Worm (Caenorhabditis elegans) whole organism, young adult: ENCODE results near the gene Y39B6A.43.
A peak's percentile ranks its signal among the peaks of the same experiment; 100 is the strongest.

Source experiments
- B0035.1 ChIP-seq: sonication (generic microtip); optimal IDR thresholded peaks from 2 replicates; lab custom pipeline; 2016; ENCODE audit warnings: missing genetic modification characterization, mild to moderate bottlenecking, missing compliant biosample characterization, missing genotype, missing genetic modification reagents
- B0336.3 ChIP-seq: fragments of 200-800 bp; sonication (Bioruptor generic); IDR thresholded peaks from 2 replicates; pipeline ENCODE4 v1.3.6; 2022; ENCODE audit warnings: missing genetic modification characterization, missing compliant biosample characterization
- C17E4.6 ChIP-seq: fragments of 200-800 bp; sonication (Bioruptor generic); IDR thresholded peaks from 2 replicates; pipeline ENCODE4 v1.3.6; 2022; ENCODE audit warnings: missing genetic modification reagents, missing genetic modification characterization, missing compliant biosample characterization
- F22D6.2 ChIP-seq: sonication (generic microtip); optimal IDR thresholded peaks from 2 replicates; lab custom pipeline; 2016; ENCODE audit warnings: mild to moderate bottlenecking, missing genetic modification characterization, missing compliant biosample characterization
- F23B12.7 ChIP-seq: sonication (generic microtip); optimal IDR thresholded peaks from 2 replicates; lab custom pipeline; 2017; ENCODE audit warnings: missing genetic modification characterization, mild to moderate bottlenecking, missing compliant biosample characterization, antibody characterized with exemption, moderate library complexity; ENCODE audit not compliant: insufficient read depth
- K11D2.4 ChIP-seq: fragments of 200-800 bp; sonication (Bioruptor generic); IDR thresholded peaks from 2 replicates; pipeline ENCODE4 v1.3.6; 2022; ENCODE audit warnings: missing genetic modification reagents, missing genetic modification characterization, missing compliant biosample characterization
- T07F8.4 ChIP-seq: sonication (generic microtip); optimal IDR thresholded peaks from 2 replicates; lab custom pipeline; 2016; ENCODE audit warnings: mild to moderate bottlenecking, missing genetic modification characterization, moderate library complexity, missing compliant biosample characterization
- T26A5.8 ChIP-seq: sonication (generic microtip); optimal IDR thresholded peaks from 2 replicates; lab custom pipeline; 2016; ENCODE audit warnings: missing genetic modification characterization, missing compliant biosample characterization
- Y95B8A.8 ChIP-seq: fragments of 200-800 bp; sonication (Bioruptor generic); IDR thresholded peaks from 2 replicates; pipeline ENCODE4 v1.3.6; 2022; ENCODE audit warnings: missing genetic modification reagents, missing genetic modification characterization, missing compliant biosample characterization
- aptf-3 ChIP-seq: fragments of 200-800 bp; sonication (Bioruptor generic); IDR thresholded peaks from 2 replicates; pipeline ENCODE4 v1.3.6; 2022; ENCODE audit warnings: missing genetic modification characterization, missing compliant biosample characterization
- atf-7 ChIP-seq: sonication (generic microtip); optimal IDR thresholded peaks from 2 replicates; lab custom pipeline; 2017; ENCODE audit warnings: mild to moderate bottlenecking, missing genetic modification characterization, missing compliant biosample characterization
- attf-3 ChIP-seq: fragments of 200-800 bp; sonication (Bioruptor generic); conservative IDR thresholded peaks from 2 replicates; pipeline ENCODE4 v1.3.6; 2022; ENCODE audit warnings: missing genetic modification reagents, missing genetic modification characterization, missing compliant biosample characterization
- cebp-2 ChIP-seq: fragments of 200-800 bp; sonication (Bioruptor generic); IDR thresholded peaks from 2 replicates; pipeline ENCODE4 v1.3.6; 2022; ENCODE audit warnings: missing genetic modification characterization, missing compliant biosample characterization
- ceh-27 ChIP-seq: fragments of 200-800 bp; sonication (Bioruptor generic); optimal IDR thresholded peaks from 2 replicates; lab custom pipeline; 2018; ENCODE audit warnings: mild to moderate bottlenecking, missing genetic modification characterization, moderate library complexity, missing compliant biosample characterization
- ceh-91 ChIP-seq: fragments of 200-800 bp; sonication (Bioruptor generic); IDR thresholded peaks from 2 replicates; pipeline ENCODE4 v1.3.6; 2022; ENCODE audit warnings: missing genetic modification reagents, missing genetic modification characterization, missing compliant biosample characterization
- die-1 ChIP-seq: sonication (generic microtip); optimal IDR thresholded peaks from 2 replicates; lab custom pipeline; 2016; ENCODE audit warnings: missing genotype, mild to moderate bottlenecking, missing genetic modification characterization, missing compliant biosample characterization
- dox-1 ChIP-seq: fragments of 200-800 bp; sonication (Bioruptor generic); IDR thresholded peaks from 2 replicates; pipeline ENCODE4 v1.3.6; 2022; ENCODE audit warnings: missing genetic modification reagents, missing genetic modification characterization, missing compliant biosample characterization
- dpl-1 ChIP-seq: fragments of 150-350 bp; optimal IDR thresholded peaks from 2 replicates; lab custom pipeline; 2014; ENCODE audit warnings: missing biosample characterization, missing genetic modification reagents, missing genetic modification characterization
- egl-18 ChIP-seq: fragments of 200-800 bp; sonication (Bioruptor generic); IDR thresholded peaks from 2 replicates; pipeline ENCODE4 v1.3.6; 2022; ENCODE audit warnings: missing genetic modification reagents, missing genetic modification characterization, missing compliant biosample characterization
- ekl-4 ChIP-seq: fragments of 200-800 bp; sonication (Bioruptor generic); IDR thresholded peaks from 2 replicates; pipeline ENCODE4 v1.3.6; 2022; ENCODE audit warnings: missing genetic modification reagents, missing genetic modification characterization, missing compliant biosample characterization
- ets-4 ChIP-seq: fragments of 200-800 bp; sonication (Bioruptor generic); optimal IDR thresholded peaks from 2 replicates; lab custom pipeline; 2018; ENCODE audit warnings: mild to moderate bottlenecking, missing genetic modification characterization, missing compliant biosample characterization
- fkh-3 ChIP-seq: sonication (generic microtip); optimal IDR thresholded peaks from 2 replicates; lab custom pipeline; 2016; ENCODE audit warnings: mild to moderate bottlenecking, missing genetic modification characterization, missing compliant biosample characterization
- hrde-1 ChIP-seq: sonication (generic microtip); optimal IDR thresholded peaks from 2 replicates; lab custom pipeline; 2016; ENCODE audit warnings: missing genetic modification characterization, mild to moderate bottlenecking, missing compliant biosample characterization, moderate library complexity, missing genotype, missing genetic modification reagents, borderline replicate concordance
- lin-35 ChIP-seq, 3 experiments: fragments of 150-350 bp in 2 of 3; sonication (generic microtip) in 1 of 3; optimal IDR thresholded peaks; 2 replicates each; lab custom pipeline; 2014 to 2018; ENCODE audit warnings: missing biosample characterization in 3 of 3, missing genetic modification characterization in 3 of 3, missing genetic modification reagents in 3 of 3
- madf-10 ChIP-seq: sonication (generic microtip); optimal IDR thresholded peaks from 2 replicates; lab custom pipeline; 2016; ENCODE audit warnings: mild to moderate bottlenecking, missing genetic modification characterization, missing compliant biosample characterization
- madf-6 ChIP-seq: fragments of 200-800 bp; sonication (Bioruptor generic); IDR thresholded peaks from 2 replicates; pipeline ENCODE4 v1.3.6; 2022; ENCODE audit warnings: missing genetic modification reagents, missing genetic modification characterization, missing compliant biosample characterization
- madf-8 ChIP-seq: fragments of 200-800 bp; sonication (Bioruptor generic); conservative IDR thresholded peaks from 2 replicates; pipeline ENCODE4 v1.3.6; 2022; ENCODE audit warnings: missing genetic modification reagents, missing genetic modification characterization, missing compliant biosample characterization
- mcd-1 ChIP-seq: fragments of 200-800 bp; sonication (Bioruptor generic); IDR thresholded peaks from 2 replicates; pipeline ENCODE4 v1.3.6; 2022; ENCODE audit warnings: missing genetic modification reagents, missing genetic modification characterization, missing compliant biosample characterization
- mes-4 ChIP-seq: sonication (generic microtip); optimal IDR thresholded peaks from 2 replicates; lab custom pipeline; 2016; ENCODE audit warnings: missing genotype, missing genetic modification characterization, missing compliant biosample characterization
- nfya-2 ChIP-seq: fragments of 200-800 bp; sonication (Bioruptor generic); IDR thresholded peaks from 2 replicates; pipeline ENCODE4 v1.3.6; 2022; ENCODE audit warnings: missing genetic modification reagents, missing genetic modification characterization, missing compliant biosample characterization
- nfyb-1 ChIP-seq: fragments of 200-800 bp; sonication (Bioruptor generic); IDR thresholded peaks from 2 replicates; pipeline ENCODE4 v1.3.6; 2022; ENCODE audit warnings: missing genetic modification reagents, missing genetic modification characterization, missing compliant biosample characterization
- nhr-120 ChIP-seq: fragments of 200-800 bp; sonication (Bioruptor generic); IDR thresholded peaks from 2 replicates; pipeline ENCODE4 v1.3.6; 2022; ENCODE audit warnings: missing genetic modification characterization, missing compliant biosample characterization
- nhr-179 ChIP-seq: sonication (generic microtip); optimal IDR thresholded peaks from 2 replicates; lab custom pipeline; 2016; ENCODE audit warnings: mild to moderate bottlenecking, missing genetic modification characterization, missing compliant biosample characterization
- nhr-90 ChIP-seq: sonication (generic microtip); optimal IDR thresholded peaks from 2 replicates; lab custom pipeline; 2016; ENCODE audit warnings: missing genotype, mild to moderate bottlenecking, missing genetic modification characterization, missing compliant biosample characterization
- pbrm-1 ChIP-seq: fragments of 200-800 bp; sonication (Bioruptor generic); IDR thresholded peaks from 2 replicates; pipeline ENCODE4 v1.3.6; 2022; ENCODE audit warnings: missing genetic modification reagents, missing genetic modification characterization, missing compliant biosample characterization
- pha-4 ChIP-seq: fragments of 150-350 bp; sonication (generic microtip); optimal IDR thresholded peaks from 2 replicates; lab custom pipeline; 2014; ENCODE audit warnings: missing biosample characterization, missing genetic modification reagents, missing genetic modification characterization
- rpc-1 ChIP-seq, 2 experiments: fragments of 150-350 bp in 1 of 2; sonication (generic microtip) in 1 of 2; optimal IDR thresholded peaks; 2 replicates each; lab custom pipeline; 2014 to 2018; ENCODE audit warnings: missing biosample characterization in 1 of 2, missing genetic modification characterization in 1 of 2, missing genetic modification reagents in 1 of 2, missing genotype in 1 of 2
- snpc-1.1 ChIP-seq: sonication (generic microtip); optimal IDR thresholded peaks from 2 replicates; lab custom pipeline; 2017; ENCODE audit warnings: missing genetic modification characterization, mild to moderate bottlenecking, missing compliant biosample characterization, antibody characterized with exemption, moderate library complexity, missing genotype, missing genetic modification reagents; ENCODE audit not compliant: insufficient read depth
- sptf-2 ChIP-seq: fragments of 200-800 bp; sonication (Bioruptor generic); optimal IDR thresholded peaks from 2 replicates; lab custom pipeline; 2018; ENCODE audit warnings: mild to moderate bottlenecking, missing genetic modification characterization, missing compliant biosample characterization
- tlf-1 ChIP-seq: fragments of 200-800 bp; sonication (Bioruptor generic); optimal IDR thresholded peaks from 2 replicates; lab custom pipeline; 2018; ENCODE audit warnings: mild to moderate bottlenecking, missing genetic modification characterization, missing compliant biosample characterization
- unc-130 ChIP-seq: sonication (generic microtip); optimal IDR thresholded peaks from 2 replicates; lab custom pipeline; 2016; ENCODE audit warnings: missing genetic modification reagents, missing genetic modification characterization, missing compliant biosample characterization
- unc-62 ChIP-seq: fragments of 150-350 bp; optimal IDR thresholded peaks from 2 replicates; lab custom pipeline; 2014; ENCODE audit warnings: missing biosample characterization, missing genetic modification reagents, missing genetic modification characterization
- ztf-18 ChIP-seq: sonication (generic microtip); optimal IDR thresholded peaks from 2 replicates; lab custom pipeline; 2016; ENCODE audit warnings: missing genotype, mild to moderate bottlenecking, missing genetic modification characterization, missing compliant biosample characterization

The Y39B6A.43 gene

ce11 chrV:19001016-19001415 lies 33.4 kb upstream of the Y39B6A.43 start, which contains the start of gene Y39B6A.34 (continued):
- no peak for TF ChIP-seq unc-62 (GFP tag; lab: Kevin White, UChicago)
- no peak for TF ChIP-seq nhr-120
- 0 out of 2 replicates have a peak, but pooled peaks have one; percentile 22 for TF ChIP-seq mcd-1 (GFP tag; lab: Robert Waterston, UW)
- TF ChIP-seq tlf-1 (GFP tag; lab: Kevin White, UChicago) = no peak
- TF ChIP-seq unc-130 (GFP tag; lab: Kevin White, UChicago) = no peak
- TF ChIP-seq mes-4 (tag; lab: Kevin White, UChicago) = no peak
- TF ChIP-seq F23B12.7 (tag; lab: Kevin White, UChicago) = no peak
- TF ChIP-seq ets-4 = no peak
- no peak for TF ChIP-seq rpc-1 (optimal IDR thresholded peaks at IDR 0.05; lab: Kevin White, UChicago)
- TF ChIP-seq rpc-1 (tag; optimal IDR thresholded peaks at IDR 0.05; lab: Kevin White, UChicago) = no peak
- no peak for TF ChIP-seq attf-3
- 0 out of 2 replicates have a peak, but pooled peaks have one; percentile 17 for TF ChIP-seq ceh-91 (GFP tag; lab: Robert Waterston, UW)
- TF ChIP-seq hrde-1 (tag; lab: Kevin White, UChicago) = no peak
- 0 out of 2 replicates have a peak, but pooled peaks have one; percentile 25 for TF ChIP-seq pbrm-1
- no peak for TF ChIP-seq sptf-2 (GFP tag; lab: Kevin White, UChicago)
- no peak for TF ChIP-seq B0035.1 (tag; lab: Kevin White, UChicago)
- no peak for TF ChIP-seq Y95B8A.8
- no peak for TF ChIP-seq dpl-1 (GFP tag; lab: Kevin White, UChicago)
- TF ChIP-seq fkh-3 (tag; lab: Kevin White, UChicago) = no peak
- TF ChIP-seq aptf-3 = no peak
- TF ChIP-seq egl-18 (GFP tag; lab: Robert Waterston, UW) = no peak
- peak; percentile 56 for TF ChIP-seq dox-1 (GFP tag; lab: Robert Waterston, UW)
- TF ChIP-seq ztf-18 = peak; percentile 57
- TF ChIP-seq atf-7 (tag; lab: Kevin White, UChicago) = no peak
- no peak for TF ChIP-seq madf-8 (GFP tag; lab: Robert Waterston, UW)
- TF ChIP-seq nhr-179 (tag; lab: Kevin White, UChicago) = no peak
- TF ChIP-seq T26A5.8 = no peak
- TF ChIP-seq nhr-90 (tag; lab: Kevin White, UChicago) = no peak
- no peak for TF ChIP-seq ceh-27 (GFP tag; lab: Kevin White, UChicago)
- no peak for TF ChIP-seq nfya-2 (GFP tag; lab: Robert Waterston, UW)
- no peak for TF ChIP-seq madf-10 (tag; lab: Kevin White, UChicago)
- no peak for TF ChIP-seq madf-6
- no peak for TF ChIP-seq cebp-2 (GFP tag; lab: Robert Waterston, UW)
- TF ChIP-seq T07F8.4 (tag; lab: Kevin White, UChicago) = no peak
- no peak for TF ChIP-seq die-1 (tag; lab: Kevin White, UChicago)
- TF ChIP-seq F22D6.2 (tag; lab: Kevin White, UChicago) = no peak
- no peak for TF ChIP-seq snpc-1.1 (tag; lab: Kevin White, UChicago)
- TF ChIP-seq lin-35 (GFP tag; optimal IDR thresholded peaks at IDR 0.05; lab: Kevin White, UChicago) = no peak
- TF ChIP-seq C17E4.6 (GFP tag; lab: Robert Waterston, UW) = no peak
- TF ChIP-seq ekl-4 (GFP tag; lab: Robert Waterston, UW) = no peak; the same call in 1 of the 2 replicates
- no peak for TF ChIP-seq K11D2.4 (GFP tag; lab: Robert Waterston, UW)
- no peak for TF ChIP-seq pha-4 (tag; lab: Kevin White, UChicago)
- peak; percentile 58 for TF ChIP-seq B0336.3 (GFP tag; lab: Robert Waterston, UW)
- TF ChIP-seq nfyb-1 (GFP tag; lab: Robert Waterston, UW) = no peak
- TF ChIP-seq, all 124 proteins: peak for 14
